Fruit fly (Drosophila melanogaster) whole organism, wandering third instar larva: ENCODE results near the gene Prosbeta3.

Experiments used
- Abd-B ChIP-seq: fragments of >200 bp; optimal IDR thresholded peaks from 2 replicates; lab custom pipeline; 2017; ENCODE audit warnings: missing biosample characterization, missing genetic modification characterization
- CG32264 ChIP-seq: fragments of 200-800 bp; sonication (Bioruptor generic); optimal IDR thresholded peaks from 2 replicates; lab custom pipeline; 2016; ENCODE audit warnings: missing biosample characterization, missing genetic modification characterization
- CG9705 ChIP-seq: fragments of 200-800 bp; sonication (Bioruptor generic); optimal IDR thresholded peaks from 2 replicates; lab custom pipeline; 2018; ENCODE audit warnings: missing biosample characterization, mild to moderate bottlenecking, missing genetic modification characterization
- CrebA ChIP-seq: fragments of 200-800 bp; sonication (Bioruptor generic); optimal IDR thresholded peaks from 2 replicates; lab custom pipeline; 2016; ENCODE audit warnings: missing biosample characterization, mild to moderate bottlenecking, missing genetic modification characterization, borderline replicate concordance
- Dif ChIP-seq: fragments of 200-275, 200-300 bp; sonication (Bioruptor generic); optimal IDR thresholded peaks from 2 replicates; lab custom pipeline; 2018; ENCODE audit warnings: missing biosample characterization, missing genetic modification characterization; ENCODE audit not compliant: partially characterized antibody
- GATAd ChIP-seq: sonication (Bioruptor generic); optimal IDR thresholded peaks from 2 replicates; lab custom pipeline; 2016; ENCODE audit warnings: missing biosample characterization, missing genetic modification characterization
- HLH106 ChIP-seq: fragments of 200-800 bp; optimal IDR thresholded peaks from 3 replicates; lab custom pipeline; 2019; ENCODE audit warnings: missing biosample characterization, mild to moderate bottlenecking, missing genetic modification characterization, moderate library complexity
- Hnf4 ChIP-seq: fragments of 200-800 bp; sonication (Bioruptor generic); optimal IDR thresholded peaks from 2 replicates; lab custom pipeline; 2016; ENCODE audit warnings: missing biosample characterization, mild to moderate bottlenecking, missing genetic modification characterization
- Hr78 ChIP-seq: fragments of >200 bp; optimal IDR thresholded peaks from 2 replicates; lab custom pipeline; 2017; ENCODE audit warnings: missing biosample characterization, missing genetic modification characterization
- Hr83 ChIP-seq: fragments of 200-300 bp; sonication (Bioruptor generic); optimal IDR thresholded peaks from 2 replicates; lab custom pipeline; 2016; ENCODE audit warnings: missing biosample characterization, mild to moderate bottlenecking, missing genetic modification characterization, moderate library complexity; ENCODE audit not compliant: poor library complexity, severe bottlenecking
- Jra ChIP-seq: sonication (Bioruptor generic); optimal IDR thresholded peaks from 2 replicates; lab custom pipeline; 2016; ENCODE audit warnings: missing biosample characterization, missing genetic modification characterization
- Mio ChIP-seq: sonication (Bioruptor generic); optimal IDR thresholded peaks from 2 replicates; lab custom pipeline; 2016; ENCODE audit warnings: missing biosample characterization, missing genetic modification characterization
- Myc ChIP-seq: fragments of >200 bp; optimal IDR thresholded peaks from 2 replicates; lab custom pipeline; 2017
- N ChIP-seq: fragments of >200 bp; optimal IDR thresholded peaks from 2 replicates; lab custom pipeline; 2018; ENCODE audit warnings: missing biosample characterization, missing external identifiers, missing genetic modification characterization
- OdsH ChIP-seq: fragments of 200-800 bp; sonication (Bioruptor generic); optimal IDR thresholded peaks from 2 replicates; lab custom pipeline; 2016; ENCODE audit warnings: missing biosample characterization, mild to moderate bottlenecking, missing genetic modification characterization
- Rel ChIP-seq, 2 experiments: fragments of 200-800 bp; sonication (Bioruptor generic) in 1 of 2; optimal IDR thresholded peaks; 2 replicates in 1 of 2; 3 replicates in 1 of 2; lab custom pipeline; 2016 to 2019; ENCODE audit warnings: mild to moderate bottlenecking in 2 of 2, missing biosample characterization in 2 of 2, missing genetic modification characterization in 2 of 2, moderate library complexity in 1 of 2
- Sp1 ChIP-seq: fragments of 200-800 bp; sonication (Bioruptor generic); optimal IDR thresholded peaks from 3 replicates; lab custom pipeline; 2019; ENCODE audit warnings: missing biosample characterization, mild to moderate bottlenecking, missing genetic modification characterization, moderate library complexity
- Vsx2 ChIP-seq: fragments of 200-300, 225-300 bp; sonication (Bioruptor generic); optimal IDR thresholded peaks from 2 replicates; lab custom pipeline; 2018; ENCODE audit warnings: missing biosample characterization, missing genetic modification characterization; ENCODE audit not compliant: partially characterized antibody
- br ChIP-seq: fragments of 200-800 bp; sonication (Bioruptor generic); optimal IDR thresholded peaks from 2 replicates; lab custom pipeline; 2016; ENCODE audit warnings: missing biosample characterization, missing genetic modification characterization
- brk ChIP-seq: fragments of 200-800 bp; sonication (Bioruptor generic); optimal IDR thresholded peaks from 2 replicates; lab custom pipeline; 2016; ENCODE audit warnings: missing biosample characterization, mild to moderate bottlenecking, missing genetic modification characterization
- dl ChIP-seq, 2 experiments: fragments of 175-275, 200-275 bp in 1 of 2; fragments of 200-275 bp in 1 of 2; sonication (Bioruptor generic); optimal IDR thresholded peaks; lab custom pipeline; 2018; ENCODE audit warnings: mild to moderate bottlenecking in 2 of 2, missing biosample characterization in 2 of 2, missing genetic modification characterization in 2 of 2, moderate library complexity in 2 of 2; ENCODE audit not compliant: partially characterized antibody in 2 of 2, insufficient read depth in 1 of 2
- dmrt93B ChIP-seq: fragments of 200-800 bp; sonication (Bioruptor generic); optimal IDR thresholded peaks from 2 replicates; lab custom pipeline; 2018; ENCODE audit warnings: missing biosample characterization, mild to moderate bottlenecking, missing genetic modification characterization
- dsf ChIP-seq: sonication (Bioruptor generic); optimal IDR thresholded peaks from 2 replicates; lab custom pipeline; 2016; ENCODE audit warnings: missing biosample characterization, missing genetic modification characterization, borderline replicate concordance
- ey ChIP-seq: fragments of 200-800 bp; sonication (Bioruptor generic); optimal IDR thresholded peaks from 2 replicates; lab custom pipeline; 2016; ENCODE audit warnings: missing biosample characterization, missing genetic modification characterization
- foxo ChIP-seq, 2 experiments: fragments of 200-800 bp; sonication (Bioruptor generic); optimal IDR thresholded peaks; 2 replicates in 1 of 2; 3 replicates in 1 of 2; lab custom pipeline; 2016 to 2017; ENCODE audit warnings: missing biosample characterization in 2 of 2, missing genetic modification characterization in 2 of 2
- fru ChIP-seq: fragments of 200-800 bp; sonication (Bioruptor generic); optimal IDR thresholded peaks from 3 replicates; lab custom pipeline; 2016; ENCODE audit warnings: missing biosample characterization, mild to moderate bottlenecking, missing genetic modification characterization
- h ChIP-seq: fragments of 200-800 bp; sonication (Bioruptor generic); optimal IDR thresholded peaks from 3 replicates; lab custom pipeline; 2016; ENCODE audit warnings: missing biosample characterization, mild to moderate bottlenecking, missing genetic modification characterization
- jim ChIP-seq: fragments of 175-275, 200-325 bp; sonication (Bioruptor generic); optimal IDR thresholded peaks from 2 replicates; lab custom pipeline; 2016; ENCODE audit warnings: missing biosample characterization, mild to moderate bottlenecking, missing genetic modification characterization
- lola ChIP-seq: fragments of >200 bp; optimal IDR thresholded peaks from 2 replicates; lab custom pipeline; 2017; ENCODE audit warnings: missing biosample characterization, missing genetic modification characterization
- pan ChIP-seq: fragments of >200 bp; optimal IDR thresholded peaks from 2 replicates; lab custom pipeline; 2017
- psq ChIP-seq: fragments of 200-800 bp; sonication (Bioruptor generic); optimal IDR thresholded peaks from 3 replicates; lab custom pipeline; 2017; ENCODE audit warnings: missing biosample characterization, mild to moderate bottlenecking, missing genetic modification characterization, moderate library complexity
- rgr ChIP-seq: fragments of 200-800 bp; sonication (Bioruptor generic); optimal IDR thresholded peaks from 3 replicates; lab custom pipeline; 2016; ENCODE audit warnings: missing biosample characterization, mild to moderate bottlenecking, missing genetic modification characterization
- sv ChIP-seq: fragments of 200-800 bp; sonication (Bioruptor generic); optimal IDR thresholded peaks from 3 replicates; lab custom pipeline; 2016; ENCODE audit warnings: missing biosample characterization, missing genetic modification characterization
- tai ChIP-seq: sonication (Bioruptor generic); optimal IDR thresholded peaks from 2 replicates; lab custom pipeline; 2016; ENCODE audit warnings: missing biosample characterization, missing genetic modification characterization
- usp ChIP-seq: fragments of >200 bp; optimal IDR thresholded peaks from 2 replicates; lab custom pipeline; 2017; ENCODE audit warnings: missing biosample characterization, missing genetic modification characterization
- woc ChIP-seq: sonication (Bioruptor generic); optimal IDR thresholded peaks from 2 replicates; lab custom pipeline; 2016; ENCODE audit warnings: missing biosample characterization, mild to moderate bottlenecking, missing genetic modification characterization

The Prosbeta3 gene

dm6 chr3R:9019689-9020138 is 13.7 kb upstream of the Prosbeta3 start, which contains the start of gene tgo:
Gene tgo (minus strand): TSS chr3R:9020022.
- TF ChIP-seq N = no peak
- no peak for TF ChIP-seq foxo (GFP tag; optimal IDR thresholded peaks at IDR 0.05; lab: Kevin White, UChicago)
- TF ChIP-seq Vsx2 (GFP tag; lab: Kevin White, UChicago) = no peak
- no peak for TF ChIP-seq br (GFP tag; lab: Kevin White, UChicago)
- TF ChIP-seq dsf (GFP tag; lab: Kevin White, UChicago) = no peak
- peak; percentile 76 for TF ChIP-seq fru (GFP tag; lab: Kevin White, UChicago)
- TF ChIP-seq usp (GFP tag; lab: Kevin White, UChicago) = no peak
- TF ChIP-seq Rel (GFP tag; optimal IDR thresholded peaks at IDR 0.05; lab: Kevin White, UChicago) = no peak
- peak; percentile 57 for TF ChIP-seq Rel (tag; optimal IDR thresholded peaks at IDR 0.05; lab: Kevin White, UChicago)
- TF ChIP-seq Abd-B = no peak
- TF ChIP-seq Sp1 (GFP tag; lab: Kevin White, UChicago) = no peak
- no peak for TF ChIP-seq Myc (lab: Kevin White, UChicago)
- TF ChIP-seq Dif (GFP tag; lab: Kevin White, UChicago) = peak; percentile 7
- TF ChIP-seq tai (GFP tag; lab: Kevin White, UChicago) = no peak
- no peak for TF ChIP-seq psq (GFP tag; lab: Kevin White, UChicago)
- TF ChIP-seq, all 38 proteins: peak for 3

DNA sequence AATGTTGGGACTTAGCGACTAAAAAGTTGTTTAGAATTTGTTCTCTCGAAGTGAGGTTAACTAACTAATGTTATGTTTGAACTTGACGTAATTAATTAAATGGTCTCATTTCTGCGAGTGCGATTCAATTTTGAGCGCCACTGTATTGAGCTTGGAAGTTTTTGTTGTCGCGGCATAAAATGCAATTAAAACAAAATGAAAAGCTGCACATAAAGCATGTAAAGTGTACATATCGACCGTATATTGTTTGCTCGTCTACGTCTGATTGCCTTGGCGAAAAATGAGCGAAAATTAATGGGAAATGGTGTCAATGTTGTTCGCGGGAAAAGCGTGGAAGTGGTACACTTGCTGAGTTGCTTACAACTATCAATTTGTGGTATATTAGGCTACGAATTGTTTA is 10.8 kb upstream of the Prosbeta3 start:
- TF ChIP-seq foxo (GFP tag; optimal IDR thresholded peaks at IDR 0.05; lab: Kevin White, UChicago) = no peak
- no peak for TF ChIP-seq Hr83 (GFP tag; lab: Kevin White, UChicago)
- no peak for TF ChIP-seq brk (GFP tag; lab: Kevin White, UChicago)
- no peak for TF ChIP-seq GATAd (GFP tag; lab: Kevin White, UChicago)

DNA sequence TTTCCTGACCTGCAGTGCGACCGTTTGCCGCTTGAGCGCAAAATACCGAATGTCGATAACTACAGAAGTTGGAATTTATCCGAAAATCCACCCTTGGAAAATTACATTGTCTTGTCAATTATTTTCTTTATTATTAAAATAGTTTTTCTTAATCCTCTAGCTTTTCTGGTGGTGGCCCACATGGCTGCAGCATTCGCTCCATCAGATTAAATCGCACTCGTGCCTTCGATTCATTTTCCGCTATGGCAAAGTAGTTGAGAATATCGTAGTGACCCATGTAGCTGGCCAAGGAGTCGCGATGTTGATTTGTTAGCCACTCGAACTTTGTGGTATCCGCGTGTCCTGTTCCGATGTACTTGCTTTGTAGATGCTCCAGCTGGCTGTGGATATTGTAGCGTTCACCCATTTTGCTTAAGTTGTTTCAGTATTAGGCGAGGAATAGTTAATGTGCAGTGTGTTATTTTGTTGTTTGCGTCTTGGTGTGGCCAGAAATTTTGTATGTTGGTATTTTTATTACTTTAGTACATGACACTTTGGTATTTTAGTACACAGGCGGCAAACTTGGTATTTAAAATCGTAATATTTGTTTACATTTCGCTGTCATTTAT is 8.9 kb upstream of the Prosbeta3 start, which contains the start of the genes Kcmf1, Sf3b5 and CG11986:
Kcmf1 (minus strand) TSS at position 51 of the 608 bp plus-strand sequence.
Sf3b5 (minus strand) TSS at position 483 of the 608 bp plus-strand sequence.
CG11986 (plus strand) TSS at position 588 of the 608 bp plus-strand sequence.
- TF ChIP-seq OdsH (GFP tag; lab: Kevin White, UChicago) (no peak), Sp1 (GFP tag; lab: Kevin White, UChicago) (no peak), Hr83 (GFP tag; lab: Kevin White, UChicago) (no peak), dmrt93B (GFP tag; lab: Kevin White, UChicago) (no peak), ey (no peak), sv (no peak), Abd-B (no peak), fru (GFP tag; lab: Kevin White, UChicago) (peak; percentile 80), brk (GFP tag; lab: Kevin White, UChicago) (no peak), Myc (lab: Kevin White, UChicago) (peak; percentile 56)

DNA sequence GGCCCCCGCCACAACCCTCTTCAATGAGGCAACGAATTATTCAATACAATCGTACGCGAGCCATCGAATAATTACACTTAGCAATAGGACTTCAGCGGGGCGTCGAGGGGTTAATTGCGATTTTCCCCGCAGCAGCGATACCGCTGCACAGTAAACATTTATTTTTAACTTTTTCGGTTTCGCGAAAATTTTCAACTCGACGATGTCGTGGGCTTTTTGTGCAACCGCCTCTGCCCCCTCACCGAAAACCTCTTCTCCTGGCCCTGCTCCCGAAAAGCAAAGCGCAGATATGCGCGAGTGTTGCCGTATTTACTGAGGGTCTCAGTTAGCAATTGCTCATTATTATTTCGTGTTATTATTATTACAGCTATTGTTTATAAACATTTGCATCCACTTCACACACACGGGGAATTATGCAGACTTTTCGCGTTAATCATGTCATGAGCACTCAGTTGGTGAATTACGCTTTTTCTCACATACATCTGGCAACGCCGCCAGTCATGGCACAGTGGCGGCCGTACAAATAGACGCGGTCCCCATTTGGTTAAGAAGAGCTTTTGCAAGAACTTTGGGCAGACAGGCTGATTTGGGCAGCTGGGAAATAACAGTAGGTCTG is 7.8 kb upstream of the Prosbeta3 start:
- TF ChIP-seq dsf (GFP tag; lab: Kevin White, UChicago) (no peak), ey (peak; percentile 82), pan (lab: Kevin White, UChicago) (no peak), Dif (GFP tag; lab: Kevin White, UChicago) (no peak), Sp1 (GFP tag; lab: Kevin White, UChicago) (peak; percentile 65), tai (GFP tag; lab: Kevin White, UChicago) (no peak), usp (GFP tag; lab: Kevin White, UChicago) (no peak), GATAd (GFP tag; lab: Kevin White, UChicago) (no peak), jim (GFP tag; lab: Kevin White, UChicago) (no peak), Hr78 (GFP tag; lab: Kevin White, UChicago) (no peak), Hr83 (GFP tag; lab: Kevin White, UChicago) (peak; percentile 14), Myc (lab: Kevin White, UChicago) (no peak), dmrt93B (GFP tag; lab: Kevin White, UChicago) (no peak), Hnf4 (no peak), brk (GFP tag; lab: Kevin White, UChicago) (no peak), HLH106 (tag; lab: Kevin White, UChicago) (peak; percentile 63), CG9705 (peak; percentile 25), Jra (GFP tag; lab: Kevin White, UChicago) (peak; percentile 53), Abd-B (no peak), fru (GFP tag; lab: Kevin White, UChicago) (peak; percentile 74), Mio (no peak), psq (GFP tag; lab: Kevin White, UChicago) (peak; percentile 84), Vsx2 (GFP tag; lab: Kevin White, UChicago) (no peak), rgr (GFP tag; lab: Kevin White, UChicago) (peak; percentile 59), h (GFP tag; lab: Kevin White, UChicago) (peak; percentile 81), CrebA (GFP tag; lab: Kevin White, UChicago) (no peak), woc (GFP tag; lab: Kevin White, UChicago) (no peak), Rel (GFP tag; optimal IDR thresholded peaks at IDR 0.05; lab: Kevin White, UChicago) (no peak), Rel (tag; optimal IDR thresholded peaks at IDR 0.05; lab: Kevin White, UChicago) (peak; percentile 98), OdsH (GFP tag; lab: Kevin White, UChicago) (peak; percentile 65), br (GFP tag; lab: Kevin White, UChicago) (no peak), sv (no peak), CG32264 (GFP tag; lab: Kevin White, UChicago) (peak; percentile 39), dl (GFP tag; optimal IDR thresholded peaks at IDR 0.05; lab: Kevin White, UChicago; ENCODE audit: insufficient read depth in 1 of 2, partially characterized antibody in 2 of 2) (no peak), lola (GFP tag; lab: Kevin White, UChicago) (no peak)
